Fruit fly (Drosophila melanogaster): ENCODE results near the gene Hel89B.

Hel89B gene

DNA sequence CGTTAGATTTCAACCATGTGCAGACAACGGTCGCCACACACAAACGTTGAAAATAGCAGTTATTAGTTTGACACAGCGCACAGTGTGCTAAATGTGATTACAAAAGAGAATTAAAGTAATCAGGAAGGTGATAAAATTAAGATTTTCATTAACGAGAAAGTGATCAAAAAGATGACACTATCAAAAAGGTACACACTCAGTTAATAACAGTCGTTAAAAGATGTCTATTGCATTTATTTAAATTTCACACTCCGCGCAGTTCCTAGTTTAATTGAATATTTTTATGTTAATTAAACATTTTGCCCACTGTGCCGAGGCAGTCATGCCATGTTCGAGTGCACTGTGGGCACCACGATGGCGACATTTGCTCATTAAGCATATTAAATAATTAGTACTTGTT lies 45.9 kb upstream of the Hel89B start (continued):
- TF ChIP-seq CG3995 (GFP tag; optimal IDR thresholded peaks at IDR 0.05) (no peak), CG5953 (GFP tag; IDR thresholded peaks at IDR 0.05) (no peak), ftz-f1 (GFP tag; optimal IDR thresholded peaks at IDR 0.05) (no peak), esg (GFP tag; conservative IDR thresholded peaks at IDR 0.05) (0 out of 2 replicates have a peak, but pooled peaks have one; percentile 31), CG15479 (GFP tag; optimal IDR thresholded peaks at IDR 0.05) (no peak), YL-1 (GFP tag; optimal IDR thresholded peaks at IDR 0.05) (no peak), mld (GFP tag; IDR thresholded peaks at IDR 0.05; ENCODE audit: partially characterized antibody) (no peak), CG6272 (GFP tag; IDR thresholded peaks at IDR 0.05) (no peak), bigmax (GFP tag; optimal IDR thresholded peaks at IDR 0.05) (no peak), D (optimal IDR thresholded peaks at IDR 0.05) (no peak), D (GFP tag; optimal IDR thresholded peaks at IDR 0.05) (no peak), Gsc (GFP tag; IDR thresholded peaks at IDR 0.05) (no peak), dm (GFP tag; optimal IDR thresholded peaks at IDR 0.05) (no peak), Ssrp (tag; optimal IDR thresholded peaks at IDR 0.05) (peak; percentile 17), ase (GFP tag; IDR thresholded peaks at IDR 0.05) (0 out of 3 replicates have a peak, but pooled peaks have one; percentile 29), CG15011 (GFP tag; optimal IDR thresholded peaks at IDR 0.05) (no peak), Hr78 (GFP tag; optimal IDR thresholded peaks at IDR 0.05) (no peak), mirr (GFP tag; optimal IDR thresholded peaks at IDR 0.05) (no peak), Awh (GFP tag; IDR thresholded peaks at IDR 0.05) (no peak), sc (optimal IDR thresholded peaks at IDR 0.05) (no peak), sc (GFP tag; optimal IDR thresholded peaks at IDR 0.05) (no peak), Dad (GFP tag; optimal IDR thresholded peaks at IDR 0.05) (no peak), pb (GFP tag; optimal IDR thresholded peaks at IDR 0.05) (no peak), Scr (GFP tag; IDR thresholded peaks at IDR 0.05; ENCODE audit: partially characterized antibody) (no peak), CG2875 (GFP tag; optimal IDR thresholded peaks at IDR 0.05) (no peak), CG11398 (GFP tag; optimal IDR thresholded peaks at IDR 0.05) (no peak), NK7.1 (GFP tag; optimal IDR thresholded peaks at IDR 0.05) (no peak), MESR4 (GFP tag; optimal IDR thresholded peaks at IDR 0.05) (no peak), CG18599 (GFP tag; optimal IDR thresholded peaks at IDR 0.05) (peak; percentile 12), Ada2b (GFP tag; IDR thresholded peaks at IDR 0.05) (peak; percentile 34; the same call in 1 of the 2 replicates), CG3726 (GFP tag; IDR thresholded peaks at IDR 0.05) (no peak), B-H2 (GFP tag; optimal IDR thresholded peaks at IDR 0.05) (no peak), h (optimal IDR thresholded peaks at IDR 0.05) (no peak), CG10147 (GFP tag; optimal IDR thresholded peaks at IDR 0.05) (no peak), ro (GFP tag; IDR thresholded peaks at IDR 0.05) (no peak), bcd (GFP tag; optimal IDR thresholded peaks at IDR 0.05) (no peak), knrl (GFP tag; IDR thresholded peaks at IDR 0.05; ENCODE audit: partially characterized antibody) (no peak), gcm2 (GFP tag; optimal IDR thresholded peaks at IDR 0.05) (no peak), maf-S (GFP tag; optimal IDR thresholded peaks at IDR 0.05) (no peak), CG9817 (tag; optimal IDR thresholded peaks at IDR 0.05) (peak; percentile 4), E2f2 (GFP tag; IDR thresholded peaks at IDR 0.05) (peak; percentile 22; the same call in 1 of the 2 replicates), Xbp1 (GFP tag; optimal IDR thresholded peaks at IDR 0.05) (peak; percentile 32), CG9727 (GFP tag; optimal IDR thresholded peaks at IDR 0.05) (peak; percentile 15), eyg (GFP tag; optimal IDR thresholded peaks at IDR 0.05) (no peak), Drgx (GFP tag; IDR thresholded peaks at IDR 0.05) (peak; percentile 74), nau (GFP tag; optimal IDR thresholded peaks at IDR 0.05) (no peak), prd (optimal IDR thresholded peaks at IDR 0.05) (no peak), prd (GFP tag; IDR thresholded peaks at IDR 0.05) (peak; percentile 61; the same call in 1 of the 3 replicates), E2f1 (GFP tag; IDR thresholded peaks at IDR 0.05) (no peak), sima (GFP tag; optimal IDR thresholded peaks at IDR 0.05) (no peak), CG16813 (GFP tag; IDR thresholded peaks at IDR 0.05; ENCODE audit: partially characterized antibody) (no peak), abd-A (tag; optimal IDR thresholded peaks at IDR 0.05) (no peak)
